Worm (Caenorhabditis elegans) whole organism, L1 larva: ENCODE measurements around the gene K11E4.6.

Experiments
- blmp-1 ChIP-seq: fragments of 150-350 bp; optimal IDR thresholded peaks from 2 replicates; lab custom pipeline; 2014; ENCODE audit warnings: missing biosample characterization, missing genetic modification characterization
- dpl-1 ChIP-seq, 3 experiments: fragments of 150-350 bp in 2 of 3; sonication (generic microtip) in 1 of 3; optimal IDR thresholded peaks; 2 replicates each; lab custom pipeline; 2014 to 2017; ENCODE audit warnings: missing biosample characterization in 3 of 3, missing genetic modification characterization in 3 of 3, missing genetic modification reagents in 3 of 3
- nhr-28 ChIP-seq: fragments of 150-350 bp; optimal IDR thresholded peaks from 2 replicates; lab custom pipeline; 2014; ENCODE audit warnings: missing biosample characterization, missing genetic modification characterization
- unc-86 ChIP-seq: sonication (generic microtip); optimal IDR thresholded peaks from 2 replicates; lab custom pipeline; 2016; ENCODE audit warnings: missing genetic modification characterization, missing compliant biosample characterization
- ztf-11 ChIP-seq, 2 experiments: sonication (generic microtip); optimal IDR thresholded peaks; 2 replicates each; lab custom pipeline; 2016 to 2017; ENCODE audit warnings: missing genetic modification characterization in 2 of 2, missing biosample characterization in 1 of 2, missing compliant biosample characterization in 1 of 2

- TF ChIP-seq ztf-11 (tag; optimal IDR thresholded peaks at IDR 0.05; lab: Kevin White, UChicago) (no peak), nhr-28 (tag; lab: Kevin White, UChicago) (no peak), blmp-1 (tag; lab: Kevin White, UChicago) (no peak), unc-86 (tag; lab: Kevin White, UChicago) (no peak), dpl-1 (GFP tag; optimal IDR thresholded peaks at IDR 0.05; lab: Kevin White, UChicago) (no peak)
Observed at ce11 chrX:13743371-13743770, 18.9 kb downstream of the K11E4.6 start.
